Worm (Caenorhabditis elegans) whole organism, midembryonic: ENCODE results near the gene nhr-184.

Source experiments
- T22C8.4 ChIP-seq: fragments of 200-800 bp; sonication (Bioruptor generic); IDR thresholded peaks from 2 replicates; pipeline ENCODE4 v1.3.6; 2022; ENCODE audit warnings: missing genetic modification characterization, missing compliant biosample characterization
- cog-1 ChIP-seq: sonication (generic microtip); optimal IDR thresholded peaks from 2 replicates; lab custom pipeline; 2016; ENCODE audit warnings: missing genetic modification characterization, missing compliant biosample characterization
- flt-1 ChIP-seq: fragments of 200-800 bp; sonication (Bioruptor generic); IDR thresholded peaks from 2 replicates; pipeline ENCODE4 v1.3.6; 2022; ENCODE audit warnings: missing genetic modification characterization, missing compliant biosample characterization
- klf-2 ChIP-seq: fragments of 200-800 bp; sonication (Bioruptor generic); conservative IDR thresholded peaks from 2 replicates; pipeline ENCODE4 v1.3.6; 2022; ENCODE audit warnings: missing genetic modification reagents, missing genetic modification characterization, missing compliant biosample characterization
- med-1 ChIP-seq: sonication (generic microtip); optimal IDR thresholded peaks from 2 replicates; lab custom pipeline; 2017; ENCODE audit warnings: missing genetic modification characterization, mild to moderate bottlenecking, missing compliant biosample characterization, antibody characterized with exemption, missing genetic modification reagents; ENCODE audit not compliant: insufficient read depth
- ref-1 ChIP-seq: fragments of 200-800 bp; sonication (Bioruptor generic); conservative IDR thresholded peaks from 2 replicates; pipeline ENCODE4 v1.3.6; 2022; ENCODE audit warnings: missing genetic modification reagents, missing genetic modification characterization, missing compliant biosample characterization
- tab-1 ChIP-seq: fragments of 200-800 bp; sonication (Bioruptor generic); IDR thresholded peaks from 2 replicates; pipeline ENCODE4 v1.3.6; 2022; ENCODE audit warnings: missing genetic modification characterization, missing compliant biosample characterization
- ztf-29 ChIP-seq: fragments of 200-800 bp; sonication (Bioruptor generic); IDR thresholded peaks from 2 replicates; pipeline ENCODE4 v1.3.6; 2022; ENCODE audit warnings: missing genetic modification reagents, missing genetic modification characterization, missing compliant biosample characterization

ce11 chrV:2185486-2185885 lies 28.8 kb downstream of the nhr-184 start:
- TF ChIP-seq med-1 (GFP tag; lab: Kevin White, UChicago) (no peak), flt-1 (GFP tag; lab: Robert Waterston, UW) (no peak), T22C8.4 (GFP tag; lab: Robert Waterston, UW) (no peak), cog-1 (tag; lab: Kevin White, UChicago) (no peak), ztf-29 (GFP tag; lab: Robert Waterston, UW) (no peak), klf-2 (GFP tag; lab: Robert Waterston, UW) (no peak), ref-1 (no peak), tab-1 (GFP tag; lab: Robert Waterston, UW) (no peak)
